Fruit fly (Drosophila melanogaster): ENCODE data around the gene CG1889.

dm6 chrX:9987361-9988087 is 22.5 kb downstream of the CG1889 start:
- TF ChIP-seq CG1620 (GFP tag; optimal IDR thresholded peaks at IDR 0.05) (no peak), CG14711 (tag; optimal IDR thresholded peaks at IDR 0.05) (no peak)

Data from whole organism, adult.